Worm (Caenorhabditis elegans): ENCODE results near the gene grwd-1.

Gene grwd-1

DNA sequence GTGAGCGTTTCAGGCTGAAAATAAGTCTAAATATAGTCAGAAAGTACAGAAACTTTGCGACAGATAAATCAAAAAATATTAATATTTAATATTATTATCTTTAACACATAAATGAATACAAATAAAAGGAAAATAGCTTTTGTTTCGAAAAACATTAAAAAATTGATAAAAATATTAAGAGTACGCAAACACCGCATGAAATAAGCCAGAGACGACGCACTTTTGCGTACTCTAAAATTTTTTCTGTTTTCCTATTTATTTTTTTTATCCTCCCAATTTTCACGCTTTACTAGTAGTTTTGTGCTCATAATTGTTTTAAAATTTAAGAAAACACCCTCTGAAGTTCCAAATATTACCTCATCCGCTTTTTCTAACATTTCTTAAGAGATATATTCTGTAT, at the start of gene grwd-1, which contains the start of gene rbm-42:
Gene grwd-1 (plus strand): TSS at position 328 of the 400 bp plus-strand sequence.
Gene rbm-42 (minus strand): TSS at position 93 of the 400 bp plus-strand sequence.
- TF ChIP-seq ref-1 (GFP tag; conservative IDR thresholded peaks at IDR 0.05) (no peak), ztf-23 (GFP tag; IDR thresholded peaks at IDR 0.05) (peak; percentile 36; the same call in 1 of the 2 replicates), cog-1 (tag; optimal IDR thresholded peaks at IDR 0.05) (peak; percentile 2)

DNA sequence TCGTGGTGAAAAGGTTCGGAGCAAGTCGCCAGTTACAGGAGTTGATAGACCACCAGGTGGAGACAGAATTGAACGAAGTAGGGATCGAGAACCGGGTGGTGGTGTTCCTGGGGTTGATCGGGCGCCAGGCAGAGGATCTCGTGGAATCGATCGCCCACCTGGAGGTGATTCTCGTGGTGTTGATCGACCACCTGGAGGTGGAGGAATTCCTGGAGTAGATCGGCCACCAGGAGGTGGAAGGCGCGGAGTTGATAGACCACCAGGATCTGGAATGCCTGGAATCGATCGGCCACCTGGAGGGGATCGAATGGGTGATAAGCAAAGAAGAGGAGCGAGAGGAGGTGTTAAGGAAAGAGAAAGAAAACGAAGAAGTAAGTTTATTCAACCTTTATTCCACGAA, 47.8 kb upstream of the grwd-1 start:
- no peak for TF ChIP-seq klf-2 (GFP tag; conservative IDR thresholded peaks at IDR 0.05)
- no peak for TF ChIP-seq cog-1 (tag; optimal IDR thresholded peaks at IDR 0.05)
- TF ChIP-seq tab-1 (GFP tag; IDR thresholded peaks at IDR 0.05): no peak
- TF ChIP-seq ztf-23 (GFP tag; IDR thresholded peaks at IDR 0.05): no peak
- TF ChIP-seq ztf-29 (GFP tag; IDR thresholded peaks at IDR 0.05): no peak
- TF ChIP-seq flt-1 (GFP tag; IDR thresholded peaks at IDR 0.05): no peak
- no peak for TF ChIP-seq med-1 (GFP tag; optimal IDR thresholded peaks at IDR 0.05; ENCODE audit: insufficient read depth)
- TF ChIP-seq T22C8.4 (GFP tag; IDR thresholded peaks at IDR 0.05): no peak
- no peak for TF ChIP-seq ref-1 (GFP tag; conservative IDR thresholded peaks at IDR 0.05)

DNA sequence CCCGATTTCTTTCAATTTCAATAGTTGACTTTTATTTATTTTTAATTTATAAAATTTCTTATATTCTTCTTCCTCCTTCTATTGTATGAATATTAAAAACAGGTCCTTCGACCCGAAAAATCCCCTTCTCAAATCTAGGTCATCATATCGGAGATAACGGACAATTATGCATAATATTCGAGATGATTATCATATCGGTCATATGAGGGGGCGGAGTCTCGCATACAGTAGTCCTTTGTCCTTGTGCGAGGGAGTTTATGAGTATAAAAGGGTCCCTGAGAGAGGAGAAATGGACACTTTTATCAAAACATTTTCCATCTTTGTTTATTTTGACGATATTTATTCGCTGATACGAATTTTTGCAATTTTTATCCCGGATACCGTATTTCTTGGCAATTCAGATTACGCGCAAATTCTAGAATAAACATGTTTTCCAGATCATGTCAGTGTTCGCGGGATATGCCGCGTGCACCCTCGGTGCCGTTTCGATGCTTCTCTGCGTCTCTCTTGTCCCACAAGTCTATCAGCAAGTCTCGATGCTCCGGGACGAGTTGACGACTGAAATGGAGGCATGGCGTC, 46.3 kb upstream of the grwd-1 start, which contains the start of gene dpy-17:
Gene dpy-17 (plus strand): TSS at position 438 of the 579 bp plus-strand sequence.
- TF ChIP-seq ref-1 (GFP tag; conservative IDR thresholded peaks at IDR 0.05) (no peak), med-1 (GFP tag; optimal IDR thresholded peaks at IDR 0.05; ENCODE audit: insufficient read depth) (no peak), ztf-23 (GFP tag; IDR thresholded peaks at IDR 0.05) (no peak), flt-1 (GFP tag; IDR thresholded peaks at IDR 0.05) (no peak), tab-1 (GFP tag; IDR thresholded peaks at IDR 0.05) (no peak), ztf-29 (GFP tag; IDR thresholded peaks at IDR 0.05) (no peak), klf-2 (GFP tag; conservative IDR thresholded peaks at IDR 0.05) (no peak)

DNA sequence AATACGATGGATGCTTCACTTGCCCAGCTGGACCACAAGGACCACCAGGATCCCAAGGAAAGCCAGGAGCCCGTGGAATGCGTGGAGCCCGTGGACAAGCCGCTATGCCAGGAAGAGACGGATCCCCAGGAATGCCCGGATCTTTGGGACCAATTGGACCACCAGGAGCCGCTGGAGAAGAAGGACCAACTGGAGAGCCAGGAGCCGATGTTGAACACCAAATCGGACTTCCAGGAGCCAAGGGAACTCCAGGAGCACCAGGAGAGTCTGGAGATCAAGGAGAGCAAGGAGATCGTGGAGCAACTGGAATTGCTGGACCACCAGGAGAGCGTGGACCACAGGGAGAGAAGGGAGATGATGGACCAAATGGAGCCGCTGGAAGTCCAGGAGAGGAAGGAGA, 45.3 kb upstream of the grwd-1 start:
- TF ChIP-seq klf-2 (GFP tag; conservative IDR thresholded peaks at IDR 0.05) (0 out of 2 replicates have a peak, but pooled peaks have one; percentile 14), ref-1 (GFP tag; conservative IDR thresholded peaks at IDR 0.05) (no peak), ztf-29 (GFP tag; IDR thresholded peaks at IDR 0.05) (no peak), med-1 (GFP tag; optimal IDR thresholded peaks at IDR 0.05; ENCODE audit: insufficient read depth) (no peak), ztf-23 (GFP tag; IDR thresholded peaks at IDR 0.05) (no peak), cog-1 (tag; optimal IDR thresholded peaks at IDR 0.05) (no peak), flt-1 (GFP tag; IDR thresholded peaks at IDR 0.05) (no peak), T22C8.4 (GFP tag; IDR thresholded peaks at IDR 0.05) (no peak)

DNA sequence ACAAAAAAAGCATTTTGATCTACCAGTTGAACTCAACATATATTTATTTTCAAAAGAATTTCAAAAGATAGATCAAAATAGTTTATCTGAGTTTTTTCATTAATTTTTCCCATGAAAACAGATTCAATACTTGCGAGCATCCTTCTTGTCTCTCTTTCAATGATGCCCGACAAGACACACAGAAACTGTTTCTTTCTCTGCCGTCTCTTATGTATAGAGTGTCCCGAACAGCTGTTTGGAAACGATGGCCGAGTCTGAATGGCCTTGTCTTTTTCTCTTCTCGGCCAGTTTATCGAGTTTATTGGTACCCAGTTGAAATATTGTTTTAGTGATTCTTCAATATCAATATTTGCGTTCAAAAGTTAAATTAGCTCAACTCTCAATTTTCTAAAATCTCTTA, 44.5 kb upstream of the grwd-1 start:
- TF ChIP-seq ztf-29 (GFP tag; IDR thresholded peaks at IDR 0.05): no peak
- TF ChIP-seq flt-1 (GFP tag; IDR thresholded peaks at IDR 0.05): no peak
- peak; percentile 57; the same call in 1 of the 2 replicates for TF ChIP-seq ztf-23 (GFP tag; IDR thresholded peaks at IDR 0.05)
- no peak for TF ChIP-seq med-1 (GFP tag; optimal IDR thresholded peaks at IDR 0.05; ENCODE audit: insufficient read depth)
- no peak for TF ChIP-seq ref-1 (GFP tag; conservative IDR thresholded peaks at IDR 0.05)

DNA sequence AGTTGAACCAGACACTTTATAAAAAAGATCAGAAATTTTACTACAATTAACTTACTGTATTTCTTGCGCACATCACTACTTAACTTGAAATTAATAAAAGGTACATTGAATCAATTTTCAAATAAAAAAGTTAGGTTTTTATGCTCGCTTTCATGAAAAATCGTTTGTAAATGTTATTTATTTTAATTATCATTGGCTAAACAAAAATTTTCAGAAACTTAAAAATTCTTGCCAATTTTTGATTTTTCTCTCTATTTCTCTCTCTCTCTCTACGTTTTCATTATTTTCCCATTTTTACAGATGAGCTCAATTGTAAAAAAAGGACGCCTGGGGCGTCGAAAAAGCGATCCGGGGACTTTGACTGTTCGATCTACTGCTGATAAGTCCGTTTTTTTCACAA, 43.9 kb upstream of the grwd-1 start, which contains the start of gene sax-2:
Gene sax-2 (plus strand): TSS at position 301 of the 400 bp plus-strand sequence.
- TF ChIP-seq ref-1 (GFP tag; conservative IDR thresholded peaks at IDR 0.05) (no peak), klf-2 (GFP tag; conservative IDR thresholded peaks at IDR 0.05) (no peak), T22C8.4 (GFP tag; IDR thresholded peaks at IDR 0.05) (no peak), cog-1 (tag; optimal IDR thresholded peaks at IDR 0.05) (no peak), ztf-29 (GFP tag; IDR thresholded peaks at IDR 0.05) (no peak), med-1 (GFP tag; optimal IDR thresholded peaks at IDR 0.05; ENCODE audit: insufficient read depth) (no peak), tab-1 (GFP tag; IDR thresholded peaks at IDR 0.05) (no peak), flt-1 (GFP tag; IDR thresholded peaks at IDR 0.05) (no peak), ztf-23 (GFP tag; IDR thresholded peaks at IDR 0.05) (no peak)

DNA sequence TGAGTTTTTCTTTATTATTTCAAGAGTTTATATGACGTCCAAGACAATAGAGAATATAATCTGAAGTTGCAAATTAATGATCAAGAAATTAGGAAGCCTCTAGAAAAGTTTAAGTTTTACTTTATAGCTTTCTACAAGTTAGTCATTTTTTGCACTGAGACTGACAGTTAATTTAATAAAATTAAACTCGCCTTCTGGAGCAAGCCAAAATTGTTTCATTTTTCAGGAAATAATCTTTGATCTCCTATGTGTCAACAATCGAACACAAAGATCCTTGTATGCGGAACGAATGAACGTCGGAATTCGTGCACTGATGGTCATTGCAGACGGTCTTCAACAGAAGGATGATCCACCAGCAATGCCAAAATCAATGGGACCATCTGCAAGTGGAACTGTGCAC, 40.9 kb upstream of the grwd-1 start:
- no peak for TF ChIP-seq klf-2 (GFP tag; conservative IDR thresholded peaks at IDR 0.05)
- TF ChIP-seq ztf-29 (GFP tag; IDR thresholded peaks at IDR 0.05): no peak
- TF ChIP-seq med-1 (GFP tag; optimal IDR thresholded peaks at IDR 0.05; ENCODE audit: insufficient read depth): no peak
- no peak for TF ChIP-seq flt-1 (GFP tag; IDR thresholded peaks at IDR 0.05)
- no peak for TF ChIP-seq cog-1 (tag; optimal IDR thresholded peaks at IDR 0.05)
- no peak for TF ChIP-seq ref-1 (GFP tag; conservative IDR thresholded peaks at IDR 0.05)
- no peak for TF ChIP-seq tab-1 (GFP tag; IDR thresholded peaks at IDR 0.05)
- TF ChIP-seq T22C8.4 (GFP tag; IDR thresholded peaks at IDR 0.05): no peak

DNA sequence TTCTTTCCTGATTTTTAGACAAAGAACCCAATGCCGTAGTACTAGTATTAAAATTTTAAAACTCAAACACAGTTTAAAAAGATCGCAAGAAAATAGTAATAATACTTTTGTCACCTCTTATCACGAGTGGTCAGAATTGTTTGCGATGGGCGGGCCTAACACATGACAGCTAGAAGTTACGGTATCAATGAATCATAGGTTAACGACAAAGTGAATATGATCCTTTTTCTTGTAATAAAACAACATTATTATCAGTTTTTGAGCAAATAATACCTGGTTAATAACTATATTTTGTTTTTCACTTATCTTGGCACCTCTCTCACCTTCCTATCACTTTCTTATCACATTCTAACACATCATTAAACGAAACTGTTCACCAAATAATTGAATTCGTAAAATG, 40.3 kb upstream of the grwd-1 start:
- TF ChIP-seq ztf-23 (GFP tag; IDR thresholded peaks at IDR 0.05) (no peak), ztf-29 (GFP tag; IDR thresholded peaks at IDR 0.05) (no peak), tab-1 (GFP tag; IDR thresholded peaks at IDR 0.05) (no peak), med-1 (GFP tag; optimal IDR thresholded peaks at IDR 0.05; ENCODE audit: insufficient read depth) (no peak), flt-1 (GFP tag; IDR thresholded peaks at IDR 0.05) (no peak), klf-2 (GFP tag; conservative IDR thresholded peaks at IDR 0.05) (no peak), cog-1 (tag; optimal IDR thresholded peaks at IDR 0.05) (no peak), ref-1 (GFP tag; conservative IDR thresholded peaks at IDR 0.05) (no peak), T22C8.4 (GFP tag; IDR thresholded peaks at IDR 0.05) (no peak)

DNA sequence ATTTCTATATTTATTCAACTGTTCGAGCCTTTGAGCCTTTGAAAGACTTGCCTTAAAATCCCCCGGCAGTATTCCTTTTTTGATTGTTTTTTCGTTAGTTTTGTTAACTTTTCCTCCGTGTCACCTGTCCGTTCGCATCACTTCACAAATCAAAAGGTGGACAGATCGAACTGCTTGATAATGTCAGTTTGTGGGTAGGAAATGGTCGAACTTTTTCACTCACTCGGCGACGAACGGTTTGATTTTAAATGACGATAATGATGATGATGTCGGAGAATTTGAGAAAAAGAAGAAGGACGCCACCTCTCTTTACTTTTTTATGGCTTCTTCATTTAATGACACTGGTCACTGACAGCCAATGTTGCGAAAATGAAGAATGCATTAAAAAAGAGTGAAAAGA, 34.2 kb upstream of the grwd-1 start:
- TF ChIP-seq med-1 (GFP tag; optimal IDR thresholded peaks at IDR 0.05; ENCODE audit: insufficient read depth) (no peak), ztf-29 (GFP tag; IDR thresholded peaks at IDR 0.05) (no peak), klf-2 (GFP tag; conservative IDR thresholded peaks at IDR 0.05) (no peak), cog-1 (tag; optimal IDR thresholded peaks at IDR 0.05) (no peak), flt-1 (GFP tag; IDR thresholded peaks at IDR 0.05) (no peak), T22C8.4 (GFP tag; IDR thresholded peaks at IDR 0.05) (no peak), ref-1 (GFP tag; conservative IDR thresholded peaks at IDR 0.05) (no peak), ztf-23 (GFP tag; IDR thresholded peaks at IDR 0.05) (no peak), tab-1 (GFP tag; IDR thresholded peaks at IDR 0.05) (no peak)

DNA sequence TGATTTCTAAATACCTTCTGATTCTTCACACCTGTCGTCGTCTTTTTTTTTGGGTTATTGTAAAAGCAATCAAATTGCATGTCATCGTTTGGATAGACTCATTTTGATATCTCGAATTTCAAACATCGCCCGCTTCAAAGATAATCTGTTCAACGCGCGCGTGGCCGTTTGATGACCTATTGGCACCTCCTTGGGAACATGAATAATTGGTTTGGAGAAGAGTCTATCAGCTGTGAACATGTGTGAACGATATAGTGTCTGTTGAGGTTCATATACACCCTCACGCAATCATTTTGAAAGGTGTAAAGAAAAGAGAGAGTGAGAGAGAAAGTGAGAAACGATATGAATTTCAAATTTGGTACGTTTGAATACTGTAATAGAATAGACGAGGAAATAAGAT, 32.7 kb upstream of the grwd-1 start:
- TF ChIP-seq ref-1 (GFP tag; conservative IDR thresholded peaks at IDR 0.05) (no peak), cog-1 (tag; optimal IDR thresholded peaks at IDR 0.05) (no peak)
